Worm (Caenorhabditis elegans) whole organism, young adult: ENCODE results near the gene nas-24.

Experiments used
- B0336.3 ChIP-seq: fragments of 200-800 bp; sonication (Bioruptor generic); IDR thresholded peaks from 2 replicates; pipeline ENCODE4 v1.3.6; 2022; ENCODE audit warnings: missing genetic modification characterization, missing compliant biosample characterization
- aptf-3 ChIP-seq: fragments of 200-800 bp; sonication (Bioruptor generic); IDR thresholded peaks from 2 replicates; pipeline ENCODE4 v1.3.6; 2022; ENCODE audit warnings: missing genetic modification characterization, missing compliant biosample characterization
- hmg-1.2 ChIP-seq: fragments of 200-800 bp; sonication (Bioruptor generic); IDR thresholded peaks from 2 replicates; pipeline ENCODE4 v1.3.6; 2022; ENCODE audit warnings: missing genetic modification reagents, missing genetic modification characterization, missing compliant biosample characterization
- lsy-27 ChIP-seq: sonication (generic microtip); optimal IDR thresholded peaks from 2 replicates; lab custom pipeline; 2017; ENCODE audit warnings: missing genetic modification characterization, mild to moderate bottlenecking, missing compliant biosample characterization, antibody characterized with exemption, missing genotype, borderline replicate concordance; ENCODE audit not compliant: insufficient read depth
- nhr-120 ChIP-seq: fragments of 200-800 bp; sonication (Bioruptor generic); IDR thresholded peaks from 2 replicates; pipeline ENCODE4 v1.3.6; 2022; ENCODE audit warnings: missing genetic modification characterization, missing compliant biosample characterization
- pbrm-1 ChIP-seq: fragments of 200-800 bp; sonication (Bioruptor generic); IDR thresholded peaks from 2 replicates; pipeline ENCODE4 v1.3.6; 2022; ENCODE audit warnings: missing genetic modification reagents, missing genetic modification characterization, missing compliant biosample characterization
- pha-4 ChIP-seq: fragments of 150-350 bp; sonication (generic microtip); optimal IDR thresholded peaks from 2 replicates; lab custom pipeline; 2014; ENCODE audit warnings: missing biosample characterization, missing genetic modification reagents, missing genetic modification characterization
- repo-1 ChIP-seq: sonication (generic microtip); optimal IDR thresholded peaks from 2 replicates; lab custom pipeline; 2017; ENCODE audit warnings: mild to moderate bottlenecking, missing genetic modification characterization, missing compliant biosample characterization
- snpc-4 ChIP-seq, 5 experiments: fragments of 150-350 bp in 1 of 5; sonication (generic microtip) in 4 of 5; optimal IDR thresholded peaks; 2 replicates each; lab custom pipeline; 2014 to 2018; ENCODE audit warnings: missing genetic modification characterization in 5 of 5, missing biosample characterization in 3 of 5, antibody characterized with exemption in 2 of 5, mild to moderate bottlenecking in 2 of 5, missing compliant biosample characterization in 2 of 5, missing genotype in 2 of 5, moderate library complexity in 2 of 5, missing genetic modification reagents in 1 of 5
- ztf-6 ChIP-seq: fragments of 200-800 bp; sonication (Bioruptor generic); IDR thresholded peaks from 2 replicates; pipeline ENCODE4 v1.3.6; 2022; ENCODE audit warnings: missing genetic modification reagents, missing genetic modification characterization, missing compliant biosample characterization

- TF ChIP-seq pha-4 (tag; lab: Kevin White, UChicago) (no peak), pbrm-1 (GFP tag; lab: Robert Waterston, UW) (no peak), snpc-4 (GFP tag; optimal IDR thresholded peaks at IDR 0.05; lab: Kevin White, UChicago) (no peak), snpc-4 (tag; optimal IDR thresholded peaks at IDR 0.05; lab: Kevin White, UChicago) (no peak), aptf-3 (GFP tag; lab: Robert Waterston, UW) (no peak), repo-1 (tag; lab: Kevin White, UChicago) (no peak), ztf-6 (GFP tag; lab: Robert Waterston, UW) (no peak), lsy-27 (tag; lab: Kevin White, UChicago) (no peak), nhr-120 (no peak), hmg-1.2 (GFP tag; lab: Robert Waterston, UW) (no peak), B0336.3 (no peak)
Observed at ce11 chrV:13730762-13731161, 38.4 kb upstream of the nas-24 start, which contains the start of gene dct-17.
